Fruit fly (Drosophila melanogaster) whole organism, wandering third instar larva: ENCODE data around the gene Nfs1.

Source experiments
- Abd-B ChIP-seq: fragments of >200 bp; optimal IDR thresholded peaks from 2 replicates; lab custom pipeline; 2017; ENCODE audit warnings: missing biosample characterization, missing genetic modification characterization
- CG9705 ChIP-seq: fragments of 200-800 bp; sonication (Bioruptor generic); optimal IDR thresholded peaks from 2 replicates; lab custom pipeline; 2018; ENCODE audit warnings: missing biosample characterization, mild to moderate bottlenecking, missing genetic modification characterization
- CrebA ChIP-seq: fragments of 200-800 bp; sonication (Bioruptor generic); optimal IDR thresholded peaks from 2 replicates; lab custom pipeline; 2016; ENCODE audit warnings: missing biosample characterization, mild to moderate bottlenecking, missing genetic modification characterization, borderline replicate concordance
- Dfd ChIP-seq: fragments of >200 bp; optimal IDR thresholded peaks from 2 replicates; lab custom pipeline; 2017; ENCODE audit warnings: missing biosample characterization, missing genetic modification characterization
- Dif ChIP-seq: fragments of 200-275, 200-300 bp; sonication (Bioruptor generic); optimal IDR thresholded peaks from 2 replicates; lab custom pipeline; 2018; ENCODE audit warnings: missing biosample characterization, missing genetic modification characterization; ENCODE audit not compliant: partially characterized antibody
- GATAd ChIP-seq: sonication (Bioruptor generic); optimal IDR thresholded peaks from 2 replicates; lab custom pipeline; 2016; ENCODE audit warnings: missing biosample characterization, missing genetic modification characterization
- HLH106 ChIP-seq: fragments of 200-800 bp; optimal IDR thresholded peaks from 3 replicates; lab custom pipeline; 2019; ENCODE audit warnings: missing biosample characterization, mild to moderate bottlenecking, missing genetic modification characterization, moderate library complexity
- Hnf4 ChIP-seq: fragments of 200-800 bp; sonication (Bioruptor generic); optimal IDR thresholded peaks from 2 replicates; lab custom pipeline; 2016; ENCODE audit warnings: missing biosample characterization, mild to moderate bottlenecking, missing genetic modification characterization
- Hr78 ChIP-seq: fragments of >200 bp; optimal IDR thresholded peaks from 2 replicates; lab custom pipeline; 2017; ENCODE audit warnings: missing biosample characterization, missing genetic modification characterization
- Hr83 ChIP-seq: fragments of 200-300 bp; sonication (Bioruptor generic); optimal IDR thresholded peaks from 2 replicates; lab custom pipeline; 2016; ENCODE audit warnings: missing biosample characterization, mild to moderate bottlenecking, missing genetic modification characterization, moderate library complexity; ENCODE audit not compliant: poor library complexity, severe bottlenecking
- Jra ChIP-seq: sonication (Bioruptor generic); optimal IDR thresholded peaks from 2 replicates; lab custom pipeline; 2016; ENCODE audit warnings: missing biosample characterization, missing genetic modification characterization
- Mio ChIP-seq: sonication (Bioruptor generic); optimal IDR thresholded peaks from 2 replicates; lab custom pipeline; 2016; ENCODE audit warnings: missing biosample characterization, missing genetic modification characterization
- Myc ChIP-seq: fragments of >200 bp; optimal IDR thresholded peaks from 2 replicates; lab custom pipeline; 2017
- N ChIP-seq: fragments of >200 bp; optimal IDR thresholded peaks from 2 replicates; lab custom pipeline; 2018; ENCODE audit warnings: missing biosample characterization, missing external identifiers, missing genetic modification characterization
- OdsH ChIP-seq: fragments of 200-800 bp; sonication (Bioruptor generic); optimal IDR thresholded peaks from 2 replicates; lab custom pipeline; 2016; ENCODE audit warnings: missing biosample characterization, mild to moderate bottlenecking, missing genetic modification characterization
- Rel ChIP-seq, 2 experiments: fragments of 200-800 bp; sonication (Bioruptor generic) in 1 of 2; optimal IDR thresholded peaks; 2 replicates in 1 of 2; 3 replicates in 1 of 2; lab custom pipeline; 2016 to 2019; ENCODE audit warnings: mild to moderate bottlenecking in 2 of 2, missing biosample characterization in 2 of 2, missing genetic modification characterization in 2 of 2, moderate library complexity in 1 of 2
- Sp1 ChIP-seq: fragments of 200-800 bp; sonication (Bioruptor generic); optimal IDR thresholded peaks from 3 replicates; lab custom pipeline; 2019; ENCODE audit warnings: missing biosample characterization, mild to moderate bottlenecking, missing genetic modification characterization, moderate library complexity
- br ChIP-seq: fragments of 200-800 bp; sonication (Bioruptor generic); optimal IDR thresholded peaks from 2 replicates; lab custom pipeline; 2016; ENCODE audit warnings: missing biosample characterization, missing genetic modification characterization
- brk ChIP-seq: fragments of 200-800 bp; sonication (Bioruptor generic); optimal IDR thresholded peaks from 2 replicates; lab custom pipeline; 2016; ENCODE audit warnings: missing biosample characterization, mild to moderate bottlenecking, missing genetic modification characterization
- dmrt93B ChIP-seq: fragments of 200-800 bp; sonication (Bioruptor generic); optimal IDR thresholded peaks from 2 replicates; lab custom pipeline; 2018; ENCODE audit warnings: missing biosample characterization, mild to moderate bottlenecking, missing genetic modification characterization
- dsf ChIP-seq: sonication (Bioruptor generic); optimal IDR thresholded peaks from 2 replicates; lab custom pipeline; 2016; ENCODE audit warnings: missing biosample characterization, missing genetic modification characterization, borderline replicate concordance
- ey ChIP-seq: fragments of 200-800 bp; sonication (Bioruptor generic); optimal IDR thresholded peaks from 2 replicates; lab custom pipeline; 2016; ENCODE audit warnings: missing biosample characterization, missing genetic modification characterization
- foxo ChIP-seq, 2 experiments: fragments of 200-800 bp; sonication (Bioruptor generic); optimal IDR thresholded peaks; 2 replicates in 1 of 2; 3 replicates in 1 of 2; lab custom pipeline; 2016 to 2017; ENCODE audit warnings: missing biosample characterization in 2 of 2, missing genetic modification characterization in 2 of 2
- h ChIP-seq: fragments of 200-800 bp; sonication (Bioruptor generic); optimal IDR thresholded peaks from 3 replicates; lab custom pipeline; 2016; ENCODE audit warnings: missing biosample characterization, mild to moderate bottlenecking, missing genetic modification characterization
- jim ChIP-seq: fragments of 175-275, 200-325 bp; sonication (Bioruptor generic); optimal IDR thresholded peaks from 2 replicates; lab custom pipeline; 2016; ENCODE audit warnings: missing biosample characterization, mild to moderate bottlenecking, missing genetic modification characterization
- lola ChIP-seq: fragments of >200 bp; optimal IDR thresholded peaks from 2 replicates; lab custom pipeline; 2017; ENCODE audit warnings: missing biosample characterization, missing genetic modification characterization
- pan ChIP-seq: fragments of >200 bp; optimal IDR thresholded peaks from 2 replicates; lab custom pipeline; 2017
- rgr ChIP-seq: fragments of 200-800 bp; sonication (Bioruptor generic); optimal IDR thresholded peaks from 3 replicates; lab custom pipeline; 2016; ENCODE audit warnings: missing biosample characterization, mild to moderate bottlenecking, missing genetic modification characterization
- sage ChIP-seq: fragments of 200-800 bp; sonication (Bioruptor generic); optimal IDR thresholded peaks from 2 replicates; lab custom pipeline; 2016; ENCODE audit warnings: missing biosample characterization, mild to moderate bottlenecking, missing genetic modification characterization
- sv ChIP-seq: fragments of 200-800 bp; sonication (Bioruptor generic); optimal IDR thresholded peaks from 3 replicates; lab custom pipeline; 2016; ENCODE audit warnings: missing biosample characterization, missing genetic modification characterization
- tai ChIP-seq: sonication (Bioruptor generic); optimal IDR thresholded peaks from 2 replicates; lab custom pipeline; 2016; ENCODE audit warnings: missing biosample characterization, missing genetic modification characterization
- usp ChIP-seq: fragments of >200 bp; optimal IDR thresholded peaks from 2 replicates; lab custom pipeline; 2017; ENCODE audit warnings: missing biosample characterization, missing genetic modification characterization
- woc ChIP-seq: sonication (Bioruptor generic); optimal IDR thresholded peaks from 2 replicates; lab custom pipeline; 2016; ENCODE audit warnings: missing biosample characterization, mild to moderate bottlenecking, missing genetic modification characterization

Gene Nfs1

dm6 chr2L:12027435-12027834, 28.0 kb downstream of the Nfs1 start, which contains the start of gene dmGlut:
Gene dmGlut (plus strand): TSS chr2L:12027438.
- TF ChIP-seq sage (GFP tag; lab: Kevin White, UChicago): no peak
- TF ChIP-seq Jra (GFP tag; lab: Kevin White, UChicago): no peak
- no peak for TF ChIP-seq ey
- no peak for TF ChIP-seq Abd-B
- no peak for TF ChIP-seq dsf
- TF ChIP-seq N (GFP tag; lab: Kevin White, UChicago): no peak

- TF ChIP-seq tai (no peak), Mio (GFP tag; lab: Kevin White, UChicago) (no peak), lola (GFP tag; lab: Kevin White, UChicago) (no peak), Rel (GFP tag; optimal IDR thresholded peaks at IDR 0.05; lab: Kevin White, UChicago) (no peak), Rel (tag; optimal IDR thresholded peaks at IDR 0.05; lab: Kevin White, UChicago) (no peak), Dfd (no peak), h (no peak), HLH106 (no peak), ey (no peak), dsf (no peak), brk (no peak), pan (lab: Kevin White, UChicago) (no peak), woc (no peak), OdsH (no peak), GATAd (no peak), jim (GFP tag; lab: Kevin White, UChicago) (no peak), usp (GFP tag; lab: Kevin White, UChicago) (no peak), Hr78 (GFP tag; lab: Kevin White, UChicago) (no peak), Myc (no peak), Dif (no peak), CrebA (GFP tag; lab: Kevin White, UChicago) (no peak)
These were observed 28.6 kb downstream of the Nfs1 start for dm6 chr2L:12028102-12028501.

- TF ChIP-seq jim (GFP tag; lab: Kevin White, UChicago) (no peak), Mio (GFP tag; lab: Kevin White, UChicago) (no peak), br (GFP tag; lab: Kevin White, UChicago) (no peak), usp (GFP tag; lab: Kevin White, UChicago) (no peak), Jra (GFP tag; lab: Kevin White, UChicago) (no peak), brk (no peak), CrebA (GFP tag; lab: Kevin White, UChicago) (no peak), ey (no peak), Hnf4 (GFP tag; lab: Kevin White, UChicago) (no peak), Hr83 (GFP tag; lab: Kevin White, UChicago) (no peak), Rel (GFP tag; optimal IDR thresholded peaks at IDR 0.05; lab: Kevin White, UChicago) (no peak), Rel (tag; optimal IDR thresholded peaks at IDR 0.05; lab: Kevin White, UChicago) (no peak), sage (GFP tag; lab: Kevin White, UChicago) (no peak), CG9705 (GFP tag; lab: Kevin White, UChicago) (no peak), dmrt93B (GFP tag; lab: Kevin White, UChicago) (no peak), sv (GFP tag; lab: Kevin White, UChicago) (no peak)
These were observed 29.4 kb downstream of the Nfs1 start for dm6 chr2L:12028808-12029207.

- peak; percentile 67 for TF ChIP-seq h
- TF ChIP-seq CrebA (GFP tag; lab: Kevin White, UChicago): no peak
- TF ChIP-seq Abd-B: no peak
- TF ChIP-seq br (GFP tag; lab: Kevin White, UChicago): peak; percentile 51
- no peak for TF ChIP-seq lola (GFP tag; lab: Kevin White, UChicago)
- no peak for TF ChIP-seq CG9705 (GFP tag; lab: Kevin White, UChicago)
- TF ChIP-seq Rel (GFP tag; optimal IDR thresholded peaks at IDR 0.05; lab: Kevin White, UChicago): no peak
- TF ChIP-seq Rel (tag; optimal IDR thresholded peaks at IDR 0.05; lab: Kevin White, UChicago): peak; percentile 15
- peak; percentile 2 for TF ChIP-seq Dif
- TF ChIP-seq Hnf4 (GFP tag; lab: Kevin White, UChicago): no peak
- peak; percentile 48 for TF ChIP-seq Sp1 (GFP tag; lab: Kevin White, UChicago)
- no peak for TF ChIP-seq tai
- TF ChIP-seq rgr (GFP tag; lab: Kevin White, UChicago): no peak
- no peak for TF ChIP-seq foxo (GFP tag; optimal IDR thresholded peaks at IDR 0.05; lab: Kevin White, UChicago)
These were observed 30.2 kb downstream of the Nfs1 start for dm6 chr2L:12029594-12030197.
